Fruit fly (Drosophila melanogaster): Measurements from ENCODE around the gene amx.
A peak's percentile ranks its signal among the peaks of the same experiment; 100 is the strongest.

amx gene

dm6 chrX:9282783-9283289 is 35.7 kb upstream of the amx start, which contains the start of gene c11.1:
Gene c11.1, minus strand, starts transcription at chrX:9283117.
- no peak for TF ChIP-seq Mad (GFP tag; optimal IDR thresholded peaks at IDR 0.05)
- TF ChIP-seq CG34422 (GFP tag; IDR thresholded peaks at IDR 0.05): peak; percentile 53; the same call in 2 of the 3 replicates
- peak; percentile 29; the same call in 1 of the 3 replicates for TF ChIP-seq CG16813 (GFP tag; IDR thresholded peaks at IDR 0.05; ENCODE audit: partially characterized antibody)
- no peak for TF ChIP-seq BtbVII (GFP tag; optimal IDR thresholded peaks at IDR 0.05)
- peak; percentile 66 for TF ChIP-seq Dp (GFP tag; optimal IDR thresholded peaks at IDR 0.05)
- TF ChIP-seq CG2889 (GFP tag; IDR thresholded peaks at IDR 0.05): no peak
- TF ChIP-seq CG10543 (GFP tag; optimal IDR thresholded peaks at IDR 0.05): peak; percentile 1
- TF ChIP-seq phol (tag; optimal IDR thresholded peaks at IDR 0.05): peak; percentile 19
- peak; percentile 20 for TF ChIP-seq YL-1 (GFP tag; optimal IDR thresholded peaks at IDR 0.05)
- no peak for TF ChIP-seq HHEX (GFP tag; optimal IDR thresholded peaks at IDR 0.05)
- TF ChIP-seq Lim3 (GFP tag; IDR thresholded peaks at IDR 0.05): no peak
- TF ChIP-seq Side (GFP tag; optimal IDR thresholded peaks at IDR 0.05): no peak
- TF ChIP-seq Dad (GFP tag; optimal IDR thresholded peaks at IDR 0.05): no peak
- TF ChIP-seq zfh2 (GFP tag; optimal IDR thresholded peaks at IDR 0.05): no peak
- 0 out of 2 replicates have a peak, but pooled peaks have one; percentile 19 for TF ChIP-seq Adf1 (GFP tag; IDR thresholded peaks at IDR 0.05)
- TF ChIP-seq Ets97D (GFP tag; optimal IDR thresholded peaks at IDR 0.05): peak; percentile 44
- TF ChIP-seq cwo (GFP tag; optimal IDR thresholded peaks at IDR 0.05): no peak
- TF ChIP-seq wor (GFP tag; IDR thresholded peaks at IDR 0.05): no peak
- no peak for TF ChIP-seq CG1024 (GFP tag; IDR thresholded peaks at IDR 0.05)
- peak; percentile 45 for TF ChIP-seq Sin3A (optimal IDR thresholded peaks at IDR 0.05)
- TF ChIP-seq CG2678 (tag; optimal IDR thresholded peaks at IDR 0.05): no peak
- TF ChIP-seq nom (GFP tag; optimal IDR thresholded peaks at IDR 0.05): peak; percentile 28
- peak; percentile 68 for TF ChIP-seq sens (GFP tag)
- TF ChIP-seq CG9932 (GFP tag; IDR thresholded peaks at IDR 0.05): no peak; the same call in 1 of the 2 replicates
- peak; percentile 4 for TF ChIP-seq CG10267 (tag; optimal IDR thresholded peaks at IDR 0.05)
- no peak for TF ChIP-seq prd (optimal IDR thresholded peaks at IDR 0.05)
- no peak for TF ChIP-seq prd (GFP tag; IDR thresholded peaks at IDR 0.05)
- peak; percentile 73; the same call in 2 of the 3 replicates for TF ChIP-seq CG2199 (GFP tag; IDR thresholded peaks at IDR 0.05)
- TF ChIP-seq danr (GFP tag; IDR thresholded peaks at IDR 0.05): no peak
- TF ChIP-seq Six4 (GFP tag; optimal IDR thresholded peaks at IDR 0.05): no peak
- TF ChIP-seq CG2120 (GFP tag; optimal IDR thresholded peaks at IDR 0.05): peak; percentile 32
- TF ChIP-seq CG8359 (GFP tag; optimal IDR thresholded peaks at IDR 0.05; ENCODE audit: borderline replicate concordance): no peak
- no peak for TF ChIP-seq CG33213 (GFP tag; optimal IDR thresholded peaks at IDR 0.05)
- TF ChIP-seq CG4282 (GFP tag; optimal IDR thresholded peaks at IDR 0.05): no peak
- no peak for TF ChIP-seq Taf1 (GFP tag; IDR thresholded peaks at IDR 0.05)
- no peak for TF ChIP-seq CG8388 (GFP tag; optimal IDR thresholded peaks at IDR 0.05)
- TF ChIP-seq CG13624 (GFP tag; optimal IDR thresholded peaks at IDR 0.05): peak; percentile 41
- TF ChIP-seq Dek (tag; optimal IDR thresholded peaks at IDR 0.05): peak; percentile 41
- no peak for TF ChIP-seq CG12071 (GFP tag; optimal IDR thresholded peaks at IDR 0.05)
- TF ChIP-seq pzg (GFP tag; optimal IDR thresholded peaks at IDR 0.05): peak; percentile 83
- no peak for TF ChIP-seq CG17361 (GFP tag; IDR thresholded peaks at IDR 0.05)
- TF ChIP-seq CG1832 (GFP tag; optimal IDR thresholded peaks at IDR 0.05): no peak
- peak; percentile 44 for TF ChIP-seq CTCF (GFP tag; optimal IDR thresholded peaks at IDR 0.05)
- TF ChIP-seq gcm2 (GFP tag; optimal IDR thresholded peaks at IDR 0.05): no peak
- TF ChIP-seq tio (GFP tag; optimal IDR thresholded peaks at IDR 0.05): no peak
- no peak for TF ChIP-seq Lpt (GFP tag; optimal IDR thresholded peaks at IDR 0.05)
- peak; percentile 83 for TF ChIP-seq CG15479 (GFP tag; optimal IDR thresholded peaks at IDR 0.05)
- no peak for TF ChIP-seq Hr51 (GFP tag; optimal IDR thresholded peaks at IDR 0.05)
- TF ChIP-seq Bgb (GFP tag; IDR thresholded peaks at IDR 0.05; ENCODE audit: partially characterized antibody): peak; percentile 36; the same call in 1 of the 2 replicates
- TF ChIP-seq H15 (GFP tag; IDR thresholded peaks at IDR 0.05): no peak
- peak; percentile 39; the same call in 1 of the 3 replicates for TF ChIP-seq dysf (GFP tag; IDR thresholded peaks at IDR 0.05)
- TF ChIP-seq CG5953 (GFP tag; IDR thresholded peaks at IDR 0.05): no peak

Measured in whole organism, embryonic.